Worm (Caenorhabditis elegans) whole organism, L1 larva: ENCODE data around the gene M02D8.5.
A peak's percentile ranks its signal among the peaks of the same experiment; 100 is the strongest.

ENCODE experiments used
- C04F5.9 ChIP-seq: sonication (generic microtip); optimal IDR thresholded peaks from 2 replicates; lab custom pipeline; 2016; ENCODE audit warnings: missing genetic modification characterization, missing compliant biosample characterization
- C16A3.4 ChIP-seq: fragments of 150-350 bp; optimal IDR thresholded peaks from 2 replicates; lab custom pipeline; 2014; ENCODE audit warnings: missing biosample characterization, missing genetic modification characterization
- F16B12.6 ChIP-seq: fragments of 150-350 bp; optimal IDR thresholded peaks from 2 replicates; lab custom pipeline; 2014; ENCODE audit warnings: missing biosample characterization, missing genetic modification characterization
- Y116A8C.19 ChIP-seq: sonication (generic microtip); optimal IDR thresholded peaks from 2 replicates; lab custom pipeline; 2016; ENCODE audit warnings: missing compliant biosample characterization, missing genetic modification characterization, borderline replicate concordance
- alr-1 ChIP-seq: fragments of 200-800 bp; sonication (Bioruptor generic); optimal IDR thresholded peaks from 2 replicates; lab custom pipeline; 2018; ENCODE audit warnings: borderline replicate concordance, mild to moderate bottlenecking, missing genetic modification characterization, missing compliant biosample characterization
- ceh-8 ChIP-seq: fragments of 200-800 bp; sonication (Bioruptor generic); optimal IDR thresholded peaks from 2 replicates; lab custom pipeline; 2018; ENCODE audit warnings: mild to moderate bottlenecking, missing genetic modification characterization, moderate library complexity, missing compliant biosample characterization
- ceh-88 ChIP-seq: fragments of 200-800 bp; sonication (Bioruptor generic); IDR thresholded peaks from 2 replicates; pipeline ENCODE4 v1.3.6; 2022; ENCODE audit warnings: missing genetic modification characterization, missing compliant biosample characterization
- ceh-90 ChIP-seq: sonication (generic microtip); optimal IDR thresholded peaks from 2 replicates; lab custom pipeline; 2016; ENCODE audit warnings: missing genetic modification characterization, missing compliant biosample characterization
- dsc-1 ChIP-seq: sonication (generic microtip); optimal IDR thresholded peaks from 2 replicates; lab custom pipeline; 2016; ENCODE audit warnings: mild to moderate bottlenecking, missing genetic modification characterization, missing compliant biosample characterization
- efl-1 ChIP-seq, 4 experiments: fragments of 150-350 bp; optimal IDR thresholded peaks in 3 of 4; peaks in 1 of 4; 1 replicate in 1 of 4; 2 replicates in 3 of 4; lab custom pipeline; 2014; ENCODE audit warnings: missing biosample characterization in 2 of 4, missing genetic modification characterization in 2 of 4, missing genetic modification reagents in 2 of 4
- egl-13 ChIP-seq: sonication (generic microtip); optimal IDR thresholded peaks from 2 replicates; lab custom pipeline; 2016; ENCODE audit warnings: missing genotype, missing genetic modification reagents, missing genetic modification characterization, missing compliant biosample characterization
- egl-27 ChIP-seq, 2 experiments: fragments of 150-350 bp in 1 of 2; sonication (generic microtip); optimal IDR thresholded peaks; 3 replicates each; lab custom pipeline; 2017 to 2018; ENCODE audit warnings: missing biosample characterization in 2 of 2, missing genetic modification characterization in 2 of 2, missing genetic modification reagents in 2 of 2
- ets-5 ChIP-seq: fragments of 200-800 bp; sonication (Bioruptor generic); IDR thresholded peaks from 2 replicates; pipeline ENCODE4 v1.3.6; 2022; ENCODE audit warnings: missing genetic modification characterization, missing compliant biosample characterization
- fkh-10 ChIP-seq: sonication (generic microtip); optimal IDR thresholded peaks from 2 replicates; lab custom pipeline; 2017; ENCODE audit warnings: missing biosample characterization, missing genetic modification reagents, missing genetic modification characterization
- fkh-8 ChIP-seq: sonication (generic microtip); optimal IDR thresholded peaks from 2 replicates; lab custom pipeline; 2016; ENCODE audit warnings: mild to moderate bottlenecking, missing genetic modification characterization, missing compliant biosample characterization
- fos-1 ChIP-seq: fragments of 150-350 bp; optimal IDR thresholded peaks from 2 replicates; lab custom pipeline; 2014; ENCODE audit warnings: missing biosample characterization, missing genetic modification characterization
- grh-1 ChIP-seq: fragments of 200-800 bp; sonication (Bioruptor generic); IDR thresholded peaks from 2 replicates; pipeline ENCODE4 v1.3.6; 2022; ENCODE audit warnings: missing genetic modification reagents, missing genetic modification characterization, missing compliant biosample characterization
- hlh-17 ChIP-seq: fragments of 200-800 bp; sonication (Bioruptor generic); optimal IDR thresholded peaks from 2 replicates; lab custom pipeline; 2018; ENCODE audit warnings: missing genetic modification characterization, mild to moderate bottlenecking, missing compliant biosample characterization, moderate library complexity, borderline replicate concordance
- hpl-2 ChIP-seq: fragments of 150-350 bp; optimal IDR thresholded peaks from 2 replicates; lab custom pipeline; 2014; ENCODE audit warnings: missing biosample characterization, missing genetic modification reagents, missing genetic modification characterization
- irx-1 ChIP-seq: sonication (generic microtip); optimal IDR thresholded peaks from 2 replicates; lab custom pipeline; 2016; ENCODE audit warnings: missing genetic modification characterization, missing compliant biosample characterization
- lin-14 ChIP-seq: fragments of 200-800 bp; sonication (Bioruptor generic); optimal IDR thresholded peaks from 2 replicates; lab custom pipeline; 2018; ENCODE audit warnings: mild to moderate bottlenecking, missing genetic modification characterization, moderate library complexity, missing compliant biosample characterization
- lin-15B ChIP-seq: fragments of 150-350 bp; sonication (generic microtip); optimal IDR thresholded peaks from 3 replicates; lab custom pipeline; 2014; ENCODE audit warnings: missing biosample characterization, missing genetic modification characterization
- lin-35 ChIP-seq, 2 experiments: fragments of 150-350 bp; optimal IDR thresholded peaks; 2 replicates each; lab custom pipeline; 2014; ENCODE audit warnings: missing biosample characterization in 2 of 2, missing genetic modification characterization in 2 of 2, missing genetic modification reagents in 2 of 2
- lin-39 ChIP-seq: fragments of 150-350 bp; optimal IDR thresholded peaks from 2 replicates; lab custom pipeline; 2014; ENCODE audit warnings: missing biosample characterization, missing genetic modification reagents, missing genetic modification characterization
- lsy-2 ChIP-seq, 2 experiments: fragments of 150-350 bp; optimal IDR thresholded peaks; 2 replicates each; lab custom pipeline; 2014; ENCODE audit warnings: missing biosample characterization in 2 of 2, missing genetic modification characterization in 2 of 2
- mdl-1 ChIP-seq, 2 experiments: fragments of 150-350 bp; optimal IDR thresholded peaks; 2 replicates each; lab custom pipeline; 2014 to 2017; ENCODE audit warnings: missing biosample characterization in 2 of 2, missing genetic modification characterization in 2 of 2, inconsistent platforms in 1 of 2
- mep-1 ChIP-seq: fragments of 150-350 bp; optimal IDR thresholded peaks from 2 replicates; lab custom pipeline; 2014; ENCODE audit warnings: missing biosample characterization, missing genetic modification characterization
- nhr-19 ChIP-seq: fragments of 200-800 bp; sonication (Bioruptor generic); conservative IDR thresholded peaks from 2 replicates; pipeline ENCODE4 v1.3.6; 2022; ENCODE audit warnings: missing genetic modification characterization, missing compliant biosample characterization
- nhr-20 ChIP-seq: sonication (generic microtip); optimal IDR thresholded peaks from 2 replicates; lab custom pipeline; 2016; ENCODE audit warnings: mild to moderate bottlenecking, missing genetic modification characterization, missing compliant biosample characterization
- nhr-28 ChIP-seq: fragments of 150-350 bp; optimal IDR thresholded peaks from 2 replicates; lab custom pipeline; 2014; ENCODE audit warnings: missing biosample characterization, missing genetic modification characterization
- nhr-47 ChIP-seq: sonication (generic microtip); optimal IDR thresholded peaks from 2 replicates; lab custom pipeline; 2016; ENCODE audit warnings: mild to moderate bottlenecking, missing genetic modification characterization, moderate library complexity, missing compliant biosample characterization
- nhr-71 ChIP-seq: sonication (generic microtip); optimal IDR thresholded peaks from 2 replicates; lab custom pipeline; 2016; ENCODE audit warnings: mild to moderate bottlenecking, missing genetic modification characterization, moderate library complexity, missing compliant biosample characterization
- nhr-76 ChIP-seq: sonication (generic microtip); optimal IDR thresholded peaks from 2 replicates; lab custom pipeline; 2017; ENCODE audit warnings: missing biosample characterization, missing genetic modification characterization
- nhr-84 ChIP-seq: sonication (generic microtip); optimal IDR thresholded peaks from 2 replicates; lab custom pipeline; 2017; ENCODE audit warnings: missing biosample characterization, missing genetic modification characterization
- nhr-85 ChIP-seq: sonication (generic microtip); peaks from one replicate; lab custom pipeline; 2016; ENCODE audit warnings: missing genetic modification characterization, inconsistent platforms, missing compliant biosample characterization
- nhr-90 ChIP-seq: sonication (generic microtip); optimal IDR thresholded peaks from 2 replicates; lab custom pipeline; 2016; ENCODE audit warnings: mild to moderate bottlenecking, missing genetic modification characterization, missing compliant biosample characterization; ENCODE audit not compliant: poor library complexity
- pax-3 ChIP-seq: fragments of 200-800 bp; sonication (Bioruptor generic); optimal IDR thresholded peaks from 2 replicates; lab custom pipeline; 2018; ENCODE audit warnings: mild to moderate bottlenecking, missing genetic modification characterization, moderate library complexity, missing compliant biosample characterization
- unc-130 ChIP-seq: fragments of 150-350 bp; optimal IDR thresholded peaks from 2 replicates; lab custom pipeline; 2017; ENCODE audit warnings: missing biosample characterization, missing genetic modification characterization, inconsistent platforms
- unc-98 ChIP-seq: fragments of 200-800 bp; sonication (Bioruptor generic); IDR thresholded peaks from 2 replicates; pipeline ENCODE4 v1.3.6; 2022; ENCODE audit warnings: missing genetic modification characterization, missing compliant biosample characterization
- vab-15 ChIP-seq: sonication (generic microtip); optimal IDR thresholded peaks from 2 replicates; lab custom pipeline; 2017; ENCODE audit warnings: missing genotype, mild to moderate bottlenecking, missing genetic modification characterization, missing compliant biosample characterization
- zag-1 ChIP-seq: fragments of 150-350 bp; optimal IDR thresholded peaks from 2 replicates; lab custom pipeline; 2014; ENCODE audit warnings: missing biosample characterization, missing genetic modification characterization
- zip-4 ChIP-seq: fragments of 200-800 bp; sonication (Bioruptor generic); optimal IDR thresholded peaks from 2 replicates; lab custom pipeline; 2018; ENCODE audit warnings: mild to moderate bottlenecking, missing genetic modification characterization, moderate library complexity, missing compliant biosample characterization
- ztf-11 ChIP-seq, 2 experiments: sonication (generic microtip); optimal IDR thresholded peaks; 2 replicates each; lab custom pipeline; 2016 to 2017; ENCODE audit warnings: missing genetic modification characterization in 2 of 2, missing biosample characterization in 1 of 2, missing compliant biosample characterization in 1 of 2
- ztf-4 ChIP-seq: fragments of 150-350 bp; optimal IDR thresholded peaks from 2 replicates; lab custom pipeline; 2014; ENCODE audit warnings: missing biosample characterization, missing genetic modification characterization

M02D8.5 gene

DNA sequence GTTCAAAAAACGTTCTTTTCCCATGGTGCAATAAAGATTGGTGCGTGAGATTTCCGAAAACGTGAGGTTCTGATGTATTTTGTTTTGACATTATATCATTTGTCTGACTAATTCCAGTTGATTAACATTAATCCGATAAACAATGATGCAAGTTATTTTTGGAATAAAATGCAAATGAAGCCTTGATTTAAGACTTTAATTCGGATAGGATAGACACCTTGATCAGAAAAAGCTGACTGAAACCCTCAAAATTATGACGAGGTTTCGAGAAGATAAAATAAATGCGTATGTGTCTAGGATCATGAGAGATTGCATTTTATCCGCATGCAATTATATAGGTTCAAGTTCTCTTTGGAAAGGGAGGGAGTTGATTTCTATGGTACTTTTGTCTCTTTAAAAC, 15.9 kb downstream of the M02D8.5 start:
- no peak for TF ChIP-seq fkh-10 (GFP tag; lab: Kevin White, UChicago)
- no peak for TF ChIP-seq mdl-1 (tag; optimal IDR thresholded peaks at IDR 0.05; lab: Kevin White, UChicago)
- TF ChIP-seq C16A3.4 (tag; lab: Kevin White, UChicago) = no peak
- no peak for TF ChIP-seq ceh-8
- TF ChIP-seq fos-1 (tag; lab: Kevin White, UChicago) = no peak
- TF ChIP-seq fkh-8 (tag; lab: Kevin White, UChicago) = peak; percentile 44
- no peak for TF ChIP-seq F16B12.6
- peak; percentile 2 for TF ChIP-seq pax-3 (tag; lab: Kevin White, UChicago)
- peak; percentile 91 for TF ChIP-seq dsc-1 (tag; lab: Kevin White, UChicago)
- TF ChIP-seq hpl-2 = no peak
- no peak for TF ChIP-seq unc-130 (tag; lab: Kevin White, UChicago)
- no peak for TF ChIP-seq unc-98 (GFP tag; lab: Robert Waterston, UW)
- no peak for TF ChIP-seq lin-14 (GFP tag; lab: Kevin White, UChicago)
- TF ChIP-seq zip-4 (GFP tag; lab: Kevin White, UChicago) = no peak
- no peak for TF ChIP-seq nhr-76 (tag; lab: Kevin White, UChicago)

DNA sequence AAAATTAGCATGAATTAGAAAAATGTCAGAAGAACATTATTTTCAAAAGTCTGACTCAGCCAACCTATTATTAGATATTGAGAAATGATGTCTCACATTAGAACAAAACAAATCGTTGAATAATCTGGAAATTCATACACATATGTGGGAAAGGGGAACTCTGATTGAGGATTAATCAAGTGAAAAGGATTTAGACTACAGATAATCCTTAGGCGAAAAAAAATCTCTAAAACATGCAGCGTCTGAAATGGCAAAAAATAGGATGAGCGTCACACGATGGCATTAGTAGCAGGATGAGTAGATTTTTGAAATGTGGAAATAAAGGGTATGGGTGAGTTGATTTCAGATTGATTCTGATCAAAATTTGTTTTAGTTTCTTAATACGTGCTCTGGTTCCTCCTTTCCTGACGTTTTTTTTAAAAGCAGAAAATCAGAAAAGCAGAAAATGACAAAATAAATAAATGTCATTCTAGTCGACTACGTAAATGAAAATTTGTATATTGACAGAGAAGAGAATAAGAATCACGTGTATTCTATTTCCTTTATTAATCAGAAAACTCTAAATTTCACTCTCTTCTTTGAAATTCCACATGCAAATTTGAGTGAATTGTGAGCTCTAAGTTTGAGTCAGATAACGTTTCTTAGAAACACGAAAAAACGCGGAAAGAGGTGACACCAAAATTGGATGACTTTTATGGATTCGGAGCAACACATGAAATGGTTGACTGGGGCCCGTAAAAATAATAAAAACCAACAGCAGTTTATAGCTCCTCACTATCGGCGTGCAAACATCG, 17.0 kb downstream of the M02D8.5 start:
- TF ChIP-seq nhr-47 (tag; lab: Kevin White, UChicago) = peak; percentile 44
- peak; percentile 54 for TF ChIP-seq ceh-8
- no peak for TF ChIP-seq egl-27 (tag; optimal IDR thresholded peaks at IDR 0.05; lab: Kevin White, UChicago)
- no peak for TF ChIP-seq ztf-4 (tag; lab: Kevin White, UChicago)
- TF ChIP-seq ets-5 (GFP tag; lab: Robert Waterston, UW) = no peak
- TF ChIP-seq nhr-19 (GFP tag; lab: Robert Waterston, UW) = no peak
- no peak for TF ChIP-seq lin-39 (tag; lab: Kevin White, UChicago)
- peak; percentile 74 for TF ChIP-seq fkh-8 (tag; lab: Kevin White, UChicago)
- no peak for TF ChIP-seq lsy-2 (tag; optimal IDR thresholded peaks at IDR 0.05; lab: Kevin White, UChicago)
- no peak for TF ChIP-seq egl-13 (tag; lab: Kevin White, UChicago)
- TF ChIP-seq hpl-2 = no peak
- peak; percentile 20 for TF ChIP-seq nhr-20
- peak; percentile 91 for TF ChIP-seq dsc-1 (tag; lab: Kevin White, UChicago)
- no peak for TF ChIP-seq nhr-90
- no peak for TF ChIP-seq nhr-84 (tag; lab: Kevin White, UChicago)
- peak; percentile 18 for TF ChIP-seq fkh-10 (GFP tag; lab: Kevin White, UChicago)
- no peak for TF ChIP-seq nhr-28 (tag; lab: Kevin White, UChicago)
- TF ChIP-seq nhr-71 (tag; lab: Kevin White, UChicago) = peak; percentile 66
- TF ChIP-seq pax-3 (tag; lab: Kevin White, UChicago) = peak; percentile 12
- TF ChIP-seq nhr-76 (tag; lab: Kevin White, UChicago) = no peak
- TF ChIP-seq grh-1 (GFP tag; lab: Robert Waterston, UW) = no peak
- no peak for TF ChIP-seq vab-15
- no peak for TF ChIP-seq zag-1 (tag; lab: Kevin White, UChicago)

DNA sequence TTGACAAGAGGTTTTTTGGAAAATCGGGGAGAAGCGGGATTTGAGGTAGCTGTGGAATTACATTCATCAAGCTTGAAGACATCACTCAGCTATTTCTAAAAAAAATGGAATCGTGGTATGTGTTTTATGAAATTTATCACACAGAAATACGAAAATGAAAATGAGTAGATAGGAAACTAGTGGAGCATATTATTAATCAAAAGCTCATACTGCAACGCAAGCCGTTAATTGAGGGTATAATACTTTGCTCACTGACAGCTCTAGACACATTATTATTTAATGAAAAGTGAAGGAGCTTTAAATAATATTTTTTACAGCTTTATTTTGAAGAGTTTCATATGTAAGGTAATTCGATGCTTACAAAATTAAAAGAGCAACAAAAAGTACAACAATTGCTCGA, 18.5 kb downstream of the M02D8.5 start, which contains the start of gene M02D8.7:
TSS of gene M02D8.7 (minus strand) at position 101 of the 400 bp plus-strand sequence.
- TF ChIP-seq irx-1 (no peak), Y116A8C.19 (tag; lab: Kevin White, UChicago) (no peak), mep-1 (tag; lab: Kevin White, UChicago) (no peak), hlh-17 (GFP tag; lab: Kevin White, UChicago) (no peak), ceh-88 (GFP tag; lab: Robert Waterston, UW) (no peak), ztf-11 (tag; optimal IDR thresholded peaks at IDR 0.05; lab: Kevin White, UChicago) (no peak), C16A3.4 (tag; lab: Kevin White, UChicago) (no peak), lin-14 (GFP tag; lab: Kevin White, UChicago) (no peak), nhr-85 (tag; lab: Kevin White, UChicago) (no peak), fos-1 (tag; lab: Kevin White, UChicago) (no peak), fkh-8 (tag; lab: Kevin White, UChicago) (no peak), lin-35 (GFP tag; optimal IDR thresholded peaks at IDR 0.05; lab: Kevin White, UChicago) (no peak), C04F5.9 (no peak), lin-15B (tag; lab: Kevin White, UChicago) (no peak), efl-1 (optimal IDR thresholded peaks at IDR 0.05; lab: Kevin White, UChicago) (no peak), efl-1 (GFP tag; optimal IDR thresholded peaks at IDR 0.05 in 1 of 2; lab: Kevin White, UChicago) (no peak), alr-1 (no peak), ceh-90 (tag; lab: Kevin White, UChicago) (no peak)
